Worm (Caenorhabditis elegans): ENCODE results near the gene T12E12.6.

Gene T12E12.6

DNA sequence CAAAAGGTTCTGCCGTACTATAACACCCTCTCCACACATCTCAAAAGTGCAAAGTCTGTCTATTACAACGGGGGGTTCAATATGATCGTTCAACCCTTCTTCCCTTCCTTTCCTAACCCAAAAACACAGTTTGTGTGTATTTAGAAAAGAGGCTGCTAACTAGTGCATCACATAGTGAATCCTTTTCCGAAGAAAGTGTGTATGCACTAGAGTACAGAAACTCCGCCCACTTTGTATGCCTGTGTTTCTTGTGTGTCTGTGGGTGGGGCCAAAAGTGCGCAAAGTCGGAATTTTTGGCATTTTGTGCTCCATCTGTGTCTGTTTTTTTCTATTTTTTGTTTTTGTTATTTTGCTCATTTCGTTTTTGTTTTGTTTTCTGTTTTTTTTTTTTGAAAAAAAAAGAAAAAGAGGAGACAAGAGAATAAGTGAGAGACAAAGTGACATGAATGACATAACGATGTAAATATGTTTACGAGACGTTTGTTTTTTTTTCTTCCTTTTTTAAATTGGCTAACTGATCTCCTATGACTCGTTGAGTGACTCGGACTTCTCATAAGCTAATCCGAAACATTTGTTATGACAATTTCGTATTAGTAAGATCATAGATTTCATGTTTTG lies 24.7 kb upstream of the T12E12.6 start:
- TF ChIP-seq med-1 (GFP tag; optimal IDR thresholded peaks at IDR 0.05; ENCODE audit: insufficient read depth) (no peak), ref-1 (GFP tag; conservative IDR thresholded peaks at IDR 0.05) (no peak), T22C8.4 (GFP tag; IDR thresholded peaks at IDR 0.05) (no peak), ztf-29 (GFP tag; IDR thresholded peaks at IDR 0.05) (no peak), ztf-23 (GFP tag; IDR thresholded peaks at IDR 0.05) (no peak), cog-1 (tag; optimal IDR thresholded peaks at IDR 0.05) (no peak), flt-1 (GFP tag; IDR thresholded peaks at IDR 0.05) (no peak), tab-1 (GFP tag; IDR thresholded peaks at IDR 0.05) (no peak), klf-2 (GFP tag; conservative IDR thresholded peaks at IDR 0.05) (no peak)

- no peak for TF ChIP-seq med-1 (GFP tag; optimal IDR thresholded peaks at IDR 0.05; ENCODE audit: insufficient read depth)
- TF ChIP-seq ztf-29 (GFP tag; IDR thresholded peaks at IDR 0.05): no peak
- TF ChIP-seq flt-1 (GFP tag; IDR thresholded peaks at IDR 0.05): no peak
- no peak for TF ChIP-seq tab-1 (GFP tag; IDR thresholded peaks at IDR 0.05)
- no peak for TF ChIP-seq T22C8.4 (GFP tag; IDR thresholded peaks at IDR 0.05)
- TF ChIP-seq ref-1 (GFP tag; conservative IDR thresholded peaks at IDR 0.05): no peak
- no peak for TF ChIP-seq ztf-23 (GFP tag; IDR thresholded peaks at IDR 0.05)
- TF ChIP-seq klf-2 (GFP tag; conservative IDR thresholded peaks at IDR 0.05): no peak
- no peak for TF ChIP-seq cog-1 (tag; optimal IDR thresholded peaks at IDR 0.05)
Measured at ce11 chrIV:5595567-5595966, 21.6 kb upstream of the T12E12.6 start.

DNA sequence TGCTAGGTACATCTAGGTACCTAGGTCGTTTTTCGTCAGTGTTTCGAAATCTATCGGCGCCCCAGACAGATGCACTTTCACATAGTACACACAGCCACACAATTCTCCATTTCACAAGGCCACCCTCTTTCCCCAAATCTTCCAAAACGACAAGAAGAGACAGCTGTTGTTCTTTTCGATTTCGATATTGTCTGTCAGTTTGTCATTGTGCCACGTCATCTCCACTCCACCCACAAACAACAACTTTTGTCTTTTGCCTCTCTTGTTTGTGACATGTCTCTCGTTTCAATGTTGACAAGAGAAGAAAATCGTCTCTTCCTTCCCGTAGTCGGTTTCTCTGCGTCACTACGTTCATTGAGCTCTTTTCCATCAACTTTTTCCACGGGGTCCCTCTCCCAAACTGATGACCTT lies 19.9 kb upstream of the T12E12.6 start:
- TF ChIP-seq ref-1 (GFP tag; conservative IDR thresholded peaks at IDR 0.05) (no peak), klf-2 (GFP tag; conservative IDR thresholded peaks at IDR 0.05) (no peak), cog-1 (tag; optimal IDR thresholded peaks at IDR 0.05) (peak; percentile 31)

DNA sequence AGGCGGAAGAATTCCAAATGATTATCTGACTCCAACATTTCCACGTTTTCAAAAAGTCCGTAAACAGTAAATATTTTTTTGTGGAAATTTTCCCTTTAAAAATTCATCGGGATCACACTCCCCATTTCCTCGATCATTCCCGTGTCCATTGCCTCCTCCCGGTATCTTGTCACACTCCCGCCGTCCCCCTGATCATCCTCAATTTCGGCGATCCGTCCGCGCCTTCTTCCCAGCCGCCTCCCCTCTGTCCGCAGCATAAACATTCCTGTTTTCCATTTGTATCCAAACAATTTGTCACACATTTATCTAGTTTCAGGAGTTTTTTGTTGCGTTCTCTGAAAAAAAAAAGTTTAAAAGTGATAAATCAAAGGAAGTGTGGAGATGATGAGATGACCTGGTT lies 19.0 kb upstream of the T12E12.6 start:
- TF ChIP-seq cog-1 (tag; optimal IDR thresholded peaks at IDR 0.05) (no peak), ref-1 (GFP tag; conservative IDR thresholded peaks at IDR 0.05) (no peak), ztf-23 (GFP tag; IDR thresholded peaks at IDR 0.05) (no peak), klf-2 (GFP tag; conservative IDR thresholded peaks at IDR 0.05) (no peak), ztf-29 (GFP tag; IDR thresholded peaks at IDR 0.05) (no peak), flt-1 (GFP tag; IDR thresholded peaks at IDR 0.05) (no peak)

- TF ChIP-seq ref-1 (GFP tag; conservative IDR thresholded peaks at IDR 0.05) (no peak), med-1 (GFP tag; optimal IDR thresholded peaks at IDR 0.05; ENCODE audit: insufficient read depth) (no peak), klf-2 (GFP tag; conservative IDR thresholded peaks at IDR 0.05) (no peak), T22C8.4 (GFP tag; IDR thresholded peaks at IDR 0.05) (no peak), flt-1 (GFP tag; IDR thresholded peaks at IDR 0.05) (no peak), ztf-29 (GFP tag; IDR thresholded peaks at IDR 0.05) (no peak), tab-1 (GFP tag; IDR thresholded peaks at IDR 0.05) (no peak), cog-1 (tag; optimal IDR thresholded peaks at IDR 0.05) (no peak), ztf-23 (GFP tag; IDR thresholded peaks at IDR 0.05) (no peak)
Measured at ce11 chrIV:5591134-5591533, 17.2 kb upstream of the T12E12.6 start.

DNA sequence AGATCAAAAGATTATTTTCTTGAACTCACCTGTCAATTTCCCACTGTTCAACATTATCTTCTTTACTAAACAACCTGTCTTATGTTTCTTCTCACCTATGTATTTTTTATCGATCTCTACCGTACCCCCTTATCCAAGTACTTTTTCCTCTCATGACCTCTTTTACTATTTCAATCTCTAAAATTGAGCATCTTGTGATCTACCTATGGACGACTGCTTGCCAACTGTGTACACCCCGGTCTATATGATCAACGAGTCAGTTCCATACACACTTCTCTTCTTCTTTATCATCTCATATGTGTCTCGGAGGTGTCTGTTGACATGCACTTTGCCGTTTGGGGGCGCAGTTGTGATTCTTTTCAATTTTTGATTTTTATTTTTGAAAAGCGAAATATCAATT lies 16.2 kb upstream of the T12E12.6 start:
- TF ChIP-seq klf-2 (GFP tag; conservative IDR thresholded peaks at IDR 0.05) (no peak), T22C8.4 (GFP tag; IDR thresholded peaks at IDR 0.05) (no peak), ztf-23 (GFP tag; IDR thresholded peaks at IDR 0.05) (no peak), med-1 (GFP tag; optimal IDR thresholded peaks at IDR 0.05; ENCODE audit: insufficient read depth) (no peak), cog-1 (tag; optimal IDR thresholded peaks at IDR 0.05) (no peak), flt-1 (GFP tag; IDR thresholded peaks at IDR 0.05) (no peak), ref-1 (GFP tag; conservative IDR thresholded peaks at IDR 0.05) (no peak), tab-1 (GFP tag; IDR thresholded peaks at IDR 0.05) (no peak), ztf-29 (GFP tag; IDR thresholded peaks at IDR 0.05) (no peak)

DNA sequence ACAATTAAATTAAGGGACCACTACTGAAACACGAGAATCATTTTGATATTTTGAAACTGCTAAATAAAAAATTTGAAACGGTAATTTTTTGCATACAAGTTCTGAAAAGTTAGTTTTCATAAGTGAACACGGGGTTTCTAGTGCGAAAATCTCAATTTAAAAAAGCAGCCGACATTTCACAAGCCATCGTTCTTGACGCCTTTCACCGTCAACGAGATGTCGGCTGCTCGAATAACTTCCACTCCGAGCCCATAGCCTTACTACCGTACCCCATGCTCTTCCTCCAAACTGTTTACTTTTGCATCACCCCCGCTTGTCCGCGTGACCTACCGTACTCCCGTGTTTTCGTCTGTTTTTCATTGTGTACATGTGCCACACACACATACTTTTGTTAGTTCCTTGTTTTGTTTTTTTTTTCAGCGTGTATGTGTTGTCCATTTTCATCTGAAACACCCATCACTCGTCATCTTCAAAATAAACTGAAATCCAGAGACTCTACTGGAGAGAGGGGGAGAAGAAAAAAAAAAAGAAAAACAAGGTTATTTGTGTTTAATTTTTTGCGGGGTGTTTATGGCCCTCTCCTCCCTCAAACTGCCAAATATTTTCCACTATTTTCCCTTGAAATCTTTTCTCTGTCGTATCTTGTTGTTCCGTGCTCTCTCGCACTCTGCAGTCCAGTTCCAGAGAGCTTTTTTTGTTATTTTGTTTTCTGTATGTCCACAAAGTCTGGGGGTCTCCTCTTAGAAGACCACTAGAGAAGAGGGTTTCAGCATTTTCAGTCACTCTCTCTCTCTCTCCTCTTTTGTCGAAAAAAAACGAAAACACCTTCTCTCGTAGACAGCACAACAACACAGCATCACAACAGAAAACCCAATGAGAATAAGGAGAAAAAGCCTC lies 14.3 kb upstream of the T12E12.6 start:
- TF ChIP-seq ztf-29 (GFP tag; IDR thresholded peaks at IDR 0.05) (no peak), tab-1 (GFP tag; IDR thresholded peaks at IDR 0.05) (no peak), flt-1 (GFP tag; IDR thresholded peaks at IDR 0.05) (no peak), cog-1 (tag; optimal IDR thresholded peaks at IDR 0.05) (no peak), ztf-23 (GFP tag; IDR thresholded peaks at IDR 0.05) (no peak)

ce11 chrIV:5586320-5586720 lies 12.4 kb upstream of the T12E12.6 start:
- TF ChIP-seq flt-1 (GFP tag; IDR thresholded peaks at IDR 0.05): no peak
- no peak for TF ChIP-seq cog-1 (tag; optimal IDR thresholded peaks at IDR 0.05)
- no peak for TF ChIP-seq med-1 (GFP tag; optimal IDR thresholded peaks at IDR 0.05; ENCODE audit: insufficient read depth)
- TF ChIP-seq ref-1 (GFP tag; conservative IDR thresholded peaks at IDR 0.05): no peak
- TF ChIP-seq T22C8.4 (GFP tag; IDR thresholded peaks at IDR 0.05): no peak

ce11 chrIV:5584384-5584783 lies 10.5 kb upstream of the T12E12.6 start, which contains the start of gene fkh-7:
Gene fkh-7 (plus strand): TSS chrIV:5584684.
- TF ChIP-seq ref-1 (GFP tag; conservative IDR thresholded peaks at IDR 0.05) (no peak), ztf-23 (GFP tag; IDR thresholded peaks at IDR 0.05) (no peak), flt-1 (GFP tag; IDR thresholded peaks at IDR 0.05) (no peak), klf-2 (GFP tag; conservative IDR thresholded peaks at IDR 0.05) (no peak), ztf-29 (GFP tag; IDR thresholded peaks at IDR 0.05) (no peak), tab-1 (GFP tag; IDR thresholded peaks at IDR 0.05) (no peak), med-1 (GFP tag; optimal IDR thresholded peaks at IDR 0.05; ENCODE audit: insufficient read depth) (no peak), T22C8.4 (GFP tag; IDR thresholded peaks at IDR 0.05) (no peak), cog-1 (tag; optimal IDR thresholded peaks at IDR 0.05) (no peak)

DNA sequence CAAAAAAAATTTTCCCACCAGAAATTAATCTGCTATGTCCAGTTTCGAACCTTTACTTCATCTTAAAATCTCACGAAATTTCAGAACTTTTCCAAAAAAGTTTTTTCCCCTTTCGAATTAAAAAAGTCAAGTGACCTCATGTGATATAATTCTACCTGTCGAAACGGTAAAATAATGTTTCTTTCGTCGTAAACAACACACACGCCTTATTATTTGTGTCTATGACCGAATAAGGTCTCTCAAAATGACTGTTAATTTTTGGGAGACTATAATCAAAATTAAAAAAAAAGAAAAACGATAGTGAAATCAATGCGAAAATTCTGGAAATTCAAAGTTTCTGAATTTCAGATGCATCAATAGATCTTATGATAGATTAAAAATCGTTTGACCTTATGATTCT lies 9.3 kb upstream of the T12E12.6 start:
- no peak for TF ChIP-seq tab-1 (GFP tag; IDR thresholded peaks at IDR 0.05)
- no peak for TF ChIP-seq ztf-29 (GFP tag; IDR thresholded peaks at IDR 0.05)
- TF ChIP-seq cog-1 (tag; optimal IDR thresholded peaks at IDR 0.05): no peak
- TF ChIP-seq med-1 (GFP tag; optimal IDR thresholded peaks at IDR 0.05; ENCODE audit: insufficient read depth): no peak
- no peak for TF ChIP-seq T22C8.4 (GFP tag; IDR thresholded peaks at IDR 0.05)
- TF ChIP-seq ref-1 (GFP tag; conservative IDR thresholded peaks at IDR 0.05): no peak
- no peak for TF ChIP-seq flt-1 (GFP tag; IDR thresholded peaks at IDR 0.05)
- no peak for TF ChIP-seq ztf-23 (GFP tag; IDR thresholded peaks at IDR 0.05)
- TF ChIP-seq klf-2 (GFP tag; conservative IDR thresholded peaks at IDR 0.05): no peak

All from whole organism, midembryonic.